Worm (Caenorhabditis elegans) whole organism, young adult: Measurements from ENCODE around the gene let-268.

Experiments used
- B0019.2 ChIP-seq: fragments of 200-800 bp; sonication (Bioruptor generic); conservative IDR thresholded peaks from 2 replicates; pipeline ENCODE4 v1.3.6; 2022; ENCODE audit warnings: missing genetic modification reagents, missing genetic modification characterization, missing compliant biosample characterization
- F33H1.4 ChIP-seq: fragments of 200-800 bp; sonication (Bioruptor generic); IDR thresholded peaks from 2 replicates; pipeline ENCODE4 v1.3.6; 2022; ENCODE audit warnings: missing genetic modification reagents, missing genetic modification characterization, missing compliant biosample characterization
- F52B5.7 ChIP-seq: sonication (generic microtip); optimal IDR thresholded peaks from 2 replicates; lab custom pipeline; 2016; ENCODE audit warnings: mild to moderate bottlenecking, missing genetic modification characterization, missing compliant biosample characterization
- T07F8.4 ChIP-seq: sonication (generic microtip); optimal IDR thresholded peaks from 2 replicates; lab custom pipeline; 2016; ENCODE audit warnings: mild to moderate bottlenecking, missing genetic modification characterization, moderate library complexity, missing compliant biosample characterization
- Y67H2A.10 ChIP-seq: fragments of 200-800 bp; sonication (Bioruptor generic); conservative IDR thresholded peaks from 2 replicates; pipeline ENCODE4 v1.3.6; 2022; ENCODE audit warnings: missing genetic modification reagents, missing genetic modification characterization, missing compliant biosample characterization
- Y95B8A.8 ChIP-seq: fragments of 200-800 bp; sonication (Bioruptor generic); IDR thresholded peaks from 2 replicates; pipeline ENCODE4 v1.3.6; 2022; ENCODE audit warnings: missing genetic modification reagents, missing genetic modification characterization, missing compliant biosample characterization
- ama-1 ChIP-seq, 3 experiments: fragments of 150-350 bp in 1 of 3; sonication (generic microtip) in 2 of 3; optimal IDR thresholded peaks; 2 replicates each; lab custom pipeline; 2014 to 2018; ENCODE audit warnings: missing biosample characterization in 2 of 3, missing genetic modification characterization in 2 of 3, missing genetic modification reagents in 2 of 3
- aptf-3 ChIP-seq: fragments of 200-800 bp; sonication (Bioruptor generic); IDR thresholded peaks from 2 replicates; pipeline ENCODE4 v1.3.6; 2022; ENCODE audit warnings: missing genetic modification characterization, missing compliant biosample characterization
- attf-5 ChIP-seq: fragments of 200-800 bp; sonication (Bioruptor generic); optimal IDR thresholded peaks from 2 replicates; lab custom pipeline; 2018; ENCODE audit warnings: mild to moderate bottlenecking, missing genetic modification characterization, missing compliant biosample characterization
- cebp-1 ChIP-seq, 2 experiments: fragments of 200-800 bp in 1 of 2; sonication (Bioruptor generic) in 1 of 2; sonication (generic microtip) in 1 of 2; IDR thresholded peaks in 1 of 2; optimal IDR thresholded peaks in 1 of 2; 2 replicates each; pipeline versions ENCODE4 v1.3.6 to Lab custom; 2017 to 2022; ENCODE audit warnings: missing compliant biosample characterization in 2 of 2, missing genetic modification characterization in 2 of 2, mild to moderate bottlenecking in 1 of 2, missing genetic modification reagents in 1 of 2, moderate library complexity in 1 of 2
- ceh-27 ChIP-seq: fragments of 200-800 bp; sonication (Bioruptor generic); optimal IDR thresholded peaks from 2 replicates; lab custom pipeline; 2018; ENCODE audit warnings: mild to moderate bottlenecking, missing genetic modification characterization, moderate library complexity, missing compliant biosample characterization
- ceh-91 ChIP-seq: fragments of 200-800 bp; sonication (Bioruptor generic); IDR thresholded peaks from 2 replicates; pipeline ENCODE4 v1.3.6; 2022; ENCODE audit warnings: missing genetic modification reagents, missing genetic modification characterization, missing compliant biosample characterization
- chd-7 ChIP-seq: sonication (generic microtip); optimal IDR thresholded peaks from 2 replicates; lab custom pipeline; 2016; ENCODE audit warnings: mild to moderate bottlenecking, missing genetic modification characterization, moderate library complexity, missing compliant biosample characterization
- die-1 ChIP-seq: sonication (generic microtip); optimal IDR thresholded peaks from 2 replicates; lab custom pipeline; 2016; ENCODE audit warnings: missing genotype, mild to moderate bottlenecking, missing genetic modification characterization, missing compliant biosample characterization
- dpff-1 ChIP-seq: sonication (generic microtip); optimal IDR thresholded peaks from 2 replicates; lab custom pipeline; 2017; ENCODE audit warnings: mild to moderate bottlenecking, missing genetic modification characterization, missing compliant biosample characterization
- egl-44 ChIP-seq: fragments of 200-800 bp; sonication (Bioruptor generic); IDR thresholded peaks from 2 replicates; pipeline ENCODE4 v1.3.6; 2022; ENCODE audit warnings: missing genetic modification reagents, missing genetic modification characterization, missing compliant biosample characterization
- ekl-4 ChIP-seq: fragments of 200-800 bp; sonication (Bioruptor generic); IDR thresholded peaks from 2 replicates; pipeline ENCODE4 v1.3.6; 2022; ENCODE audit warnings: missing genetic modification reagents, missing genetic modification characterization, missing compliant biosample characterization
- ets-4 ChIP-seq: fragments of 200-800 bp; sonication (Bioruptor generic); optimal IDR thresholded peaks from 2 replicates; lab custom pipeline; 2018; ENCODE audit warnings: mild to moderate bottlenecking, missing genetic modification characterization, missing compliant biosample characterization
- him-1 ChIP-seq: sonication (generic microtip); optimal IDR thresholded peaks from 2 replicates; lab custom pipeline; 2016; ENCODE audit warnings: missing genotype, missing genetic modification reagents, missing genetic modification characterization, missing compliant biosample characterization
- hlh-12 ChIP-seq: sonication (generic microtip); optimal IDR thresholded peaks from 2 replicates; lab custom pipeline; 2016; ENCODE audit warnings: missing genetic modification characterization, missing compliant biosample characterization
- hrde-1 ChIP-seq: sonication (generic microtip); optimal IDR thresholded peaks from 2 replicates; lab custom pipeline; 2016; ENCODE audit warnings: missing genetic modification characterization, mild to moderate bottlenecking, missing compliant biosample characterization, moderate library complexity, missing genotype, missing genetic modification reagents, borderline replicate concordance
- lag-1 ChIP-seq: fragments of 200-800 bp; sonication (Bioruptor generic); IDR thresholded peaks from 2 replicates; pipeline ENCODE4 v1.3.6; 2022; ENCODE audit warnings: missing genetic modification reagents, missing genetic modification characterization, missing compliant biosample characterization
- lin-35 ChIP-seq, 3 experiments: fragments of 150-350 bp in 2 of 3; sonication (generic microtip) in 1 of 3; optimal IDR thresholded peaks; 2 replicates each; lab custom pipeline; 2014 to 2018; ENCODE audit warnings: missing biosample characterization in 3 of 3, missing genetic modification characterization in 3 of 3, missing genetic modification reagents in 3 of 3
- madf-10 ChIP-seq: sonication (generic microtip); optimal IDR thresholded peaks from 2 replicates; lab custom pipeline; 2016; ENCODE audit warnings: mild to moderate bottlenecking, missing genetic modification characterization, missing compliant biosample characterization
- madf-3 ChIP-seq: fragments of 200-800 bp; sonication (Bioruptor generic); IDR thresholded peaks from 2 replicates; pipeline ENCODE4 v1.3.6; 2022; ENCODE audit warnings: missing genetic modification reagents, missing genetic modification characterization, missing compliant biosample characterization
- madf-6 ChIP-seq: fragments of 200-800 bp; sonication (Bioruptor generic); IDR thresholded peaks from 2 replicates; pipeline ENCODE4 v1.3.6; 2022; ENCODE audit warnings: missing genetic modification reagents, missing genetic modification characterization, missing compliant biosample characterization
- mcd-1 ChIP-seq: fragments of 200-800 bp; sonication (Bioruptor generic); IDR thresholded peaks from 2 replicates; pipeline ENCODE4 v1.3.6; 2022; ENCODE audit warnings: missing genetic modification reagents, missing genetic modification characterization, missing compliant biosample characterization
- mes-4 ChIP-seq: sonication (generic microtip); optimal IDR thresholded peaks from 2 replicates; lab custom pipeline; 2016; ENCODE audit warnings: missing genotype, missing genetic modification characterization, missing compliant biosample characterization
- nfya-2 ChIP-seq: fragments of 200-800 bp; sonication (Bioruptor generic); IDR thresholded peaks from 2 replicates; pipeline ENCODE4 v1.3.6; 2022; ENCODE audit warnings: missing genetic modification reagents, missing genetic modification characterization, missing compliant biosample characterization
- nhr-80 ChIP-seq: sonication (generic microtip); optimal IDR thresholded peaks from 2 replicates; lab custom pipeline; 2016; ENCODE audit warnings: missing genetic modification characterization, missing compliant biosample characterization
- pha-4 ChIP-seq: fragments of 150-350 bp; sonication (generic microtip); optimal IDR thresholded peaks from 2 replicates; lab custom pipeline; 2014; ENCODE audit warnings: missing biosample characterization, missing genetic modification reagents, missing genetic modification characterization
- snpc-1.1 ChIP-seq: sonication (generic microtip); optimal IDR thresholded peaks from 2 replicates; lab custom pipeline; 2017; ENCODE audit warnings: missing genetic modification characterization, mild to moderate bottlenecking, missing compliant biosample characterization, antibody characterized with exemption, moderate library complexity, missing genotype, missing genetic modification reagents; ENCODE audit not compliant: insufficient read depth
- snpc-4 ChIP-seq, 5 experiments: fragments of 150-350 bp in 1 of 5; sonication (generic microtip) in 4 of 5; optimal IDR thresholded peaks; 2 replicates each; lab custom pipeline; 2014 to 2018; ENCODE audit warnings: missing genetic modification characterization in 5 of 5, missing biosample characterization in 3 of 5, antibody characterized with exemption in 2 of 5, mild to moderate bottlenecking in 2 of 5, missing compliant biosample characterization in 2 of 5, missing genotype in 2 of 5, moderate library complexity in 2 of 5, missing genetic modification reagents in 1 of 5
- sptf-2 ChIP-seq: fragments of 200-800 bp; sonication (Bioruptor generic); optimal IDR thresholded peaks from 2 replicates; lab custom pipeline; 2018; ENCODE audit warnings: mild to moderate bottlenecking, missing genetic modification characterization, missing compliant biosample characterization
- tbp1 ChIP-seq: fragments of 200-800 bp; sonication (Bioruptor generic); optimal IDR thresholded peaks from 2 replicates; lab custom pipeline; 2018; ENCODE audit warnings: mild to moderate bottlenecking, missing genetic modification characterization, missing compliant biosample characterization
- tbx-9 ChIP-seq: sonication (generic microtip); optimal IDR thresholded peaks from 2 replicates; lab custom pipeline; 2016; ENCODE audit warnings: borderline replicate concordance, missing genetic modification characterization, inconsistent platforms, missing compliant biosample characterization
- unc-62 ChIP-seq: fragments of 150-350 bp; optimal IDR thresholded peaks from 2 replicates; lab custom pipeline; 2014; ENCODE audit warnings: missing biosample characterization, missing genetic modification reagents, missing genetic modification characterization
- ztf-25 ChIP-seq: fragments of 200-800 bp; sonication (Bioruptor generic); IDR thresholded peaks from 2 replicates; pipeline ENCODE4 v1.3.6; 2022; ENCODE audit warnings: missing genetic modification reagents, missing genetic modification characterization, missing compliant biosample characterization

The let-268 gene

ce11 chrII:10048568-10048967 is 8.8 kb upstream of the let-268 start, which contains the start of gene flp-4:
TSS of gene flp-4 (plus strand) at chrII:10048868.
- TF ChIP-seq madf-6 (GFP tag; lab: Robert Waterston, UW) (no peak), ama-1 (optimal IDR thresholded peaks at IDR 0.05; lab: Kevin White, UChicago) (no peak), ama-1 (GFP tag; optimal IDR thresholded peaks at IDR 0.05; lab: Kevin White, UChicago) (no peak), tbx-9 (tag; lab: Kevin White, UChicago) (no peak), aptf-3 (GFP tag; lab: Robert Waterston, UW) (no peak), nhr-80 (tag; lab: Kevin White, UChicago) (no peak), egl-44 (GFP tag; lab: Robert Waterston, UW) (no peak), snpc-4 (GFP tag; optimal IDR thresholded peaks at IDR 0.05; lab: Kevin White, UChicago) (no peak), snpc-4 (tag; optimal IDR thresholded peaks at IDR 0.05; lab: Kevin White, UChicago) (no peak), dpff-1 (no peak), die-1 (no peak), B0019.2 (GFP tag; lab: Robert Waterston, UW) (no peak), unc-62 (no peak), T07F8.4 (tag; lab: Kevin White, UChicago) (no peak), ceh-27 (GFP tag; lab: Kevin White, UChicago) (no peak), Y95B8A.8 (no peak), cebp-1 (GFP tag; IDR thresholded peaks at IDR 0.05; lab: Robert Waterston, UW) (no peak), cebp-1 (tag; optimal IDR thresholded peaks at IDR 0.05; lab: Kevin White, UChicago) (no peak), Y67H2A.10 (GFP tag; lab: Robert Waterston, UW) (no peak), madf-10 (tag; lab: Kevin White, UChicago) (no peak), nfya-2 (GFP tag; lab: Robert Waterston, UW) (no peak), ekl-4 (GFP tag; lab: Robert Waterston, UW) (no peak), sptf-2 (GFP tag; lab: Kevin White, UChicago) (no peak)

- TF ChIP-seq mcd-1 (GFP tag; lab: Robert Waterston, UW) (no peak), T07F8.4 (tag; lab: Kevin White, UChicago) (no peak), F33H1.4 (no peak), lag-1 (no peak), lin-35 (GFP tag; optimal IDR thresholded peaks at IDR 0.05; lab: Kevin White, UChicago) (no peak), chd-7 (tag; lab: Kevin White, UChicago) (no peak), ztf-25 (no peak), tbp1 (no peak), F52B5.7 (tag; lab: Kevin White, UChicago) (no peak), snpc-1.1 (no peak), die-1 (no peak), mes-4 (no peak), madf-3 (GFP tag; lab: Robert Waterston, UW) (no peak), him-1 (tag; lab: Kevin White, UChicago) (no peak), hrde-1 (tag; lab: Kevin White, UChicago) (no peak)
Measured at ce11 chrII:10045670-10046069, 5.9 kb upstream of the let-268 start.

ce11 chrII:10044961-10045360 is 5.2 kb upstream of the let-268 start, which contains the start of the genes F52H3.11 and bath-38:
TSS of gene F52H3.11 (minus strand) at chrII:10045163.
TSS of gene bath-38 (minus strand) at chrII:10045270.
- TF ChIP-seq hlh-12 (no peak), F33H1.4 (no peak), attf-5 (peak; percentile 22), him-1 (tag; lab: Kevin White, UChicago) (no peak), ets-4 (no peak), madf-10 (tag; lab: Kevin White, UChicago) (no peak), pha-4 (tag; lab: Kevin White, UChicago) (peak; percentile 22), ceh-91 (GFP tag; lab: Robert Waterston, UW) (no peak), nhr-80 (tag; lab: Kevin White, UChicago) (peak; percentile 23)
